Worm (Caenorhabditis elegans): Measurements from ENCODE around the gene srw-15.

The srw-15 gene

ce11 chrV:15276915-15277314 lies 46.6 kb downstream of the srw-15 start, which contains the start of gene srw-17:
TSS of gene srw-17 (minus strand) at chrV:15277015.
- TF ChIP-seq lsy-12 (tag; optimal IDR thresholded peaks at IDR 0.05) (no peak), ztf-11 (tag; optimal IDR thresholded peaks at IDR 0.05) (no peak), nhr-76 (tag; optimal IDR thresholded peaks at IDR 0.05) (no peak), ceh-9 (tag; optimal IDR thresholded peaks at IDR 0.05) (no peak), snpc-4 (tag; optimal IDR thresholded peaks at IDR 0.05) (no peak), ZK546.5 (tag; optimal IDR thresholded peaks at IDR 0.05) (no peak), pqm-1 (tag; optimal IDR thresholded peaks at IDR 0.05) (no peak), aly-2 (tag; optimal IDR thresholded peaks at IDR 0.05) (no peak), nhr-11 (tag; optimal IDR thresholded peaks at IDR 0.05) (no peak), ceh-82 (tag; optimal IDR thresholded peaks at IDR 0.05) (no peak), lin-39 (tag; optimal IDR thresholded peaks at IDR 0.05) (no peak), unc-39 (tag; optimal IDR thresholded peaks at IDR 0.05) (no peak), fos-1 (tag; optimal IDR thresholded peaks at IDR 0.05) (no peak), ama-1 (optimal IDR thresholded peaks at IDR 0.05) (no peak), ceh-16 (tag; optimal IDR thresholded peaks at IDR 0.05) (no peak), pha-4 (tag; optimal IDR thresholded peaks at IDR 0.05) (no peak), jun-1 (tag; optimal IDR thresholded peaks at IDR 0.05) (no peak), egl-27 (tag; optimal IDR thresholded peaks at IDR 0.05) (no peak)

- TF ChIP-seq aly-2 (tag; optimal IDR thresholded peaks at IDR 0.05) (no peak), hmg-11 (tag; optimal IDR thresholded peaks at IDR 0.05) (no peak), nhr-76 (tag; optimal IDR thresholded peaks at IDR 0.05) (no peak), nhr-67 (tag; optimal IDR thresholded peaks at IDR 0.05) (no peak), nhr-12 (tag; optimal IDR thresholded peaks at IDR 0.05) (no peak), ama-1 (optimal IDR thresholded peaks at IDR 0.05) (no peak)
These were observed 51.1 kb downstream of the srw-15 start, which contains the start of the genes srw-19 and srx-51 for ce11 chrV:15281279-15281949. TSS of gene srw-19 (minus strand) at chrV:15281379. TSS of gene srx-51 (plus strand) at chrV:15281899.

All from whole organism, L3 larva.